Fruit fly (Drosophila melanogaster) whole organism, embryonic: ENCODE measurements around the gene CG18132.

Experiments used
- BEAF-32 ChIP-seq: fragments of 200-800 bp; sonication (Bioruptor generic); optimal IDR thresholded peaks from 3 replicates; lab custom pipeline; 2017; ENCODE audit warnings: missing biosample characterization, missing genetic modification characterization, mild to moderate bottlenecking, moderate library complexity, missing genetic modification reagents
- Bdp1 ChIP-seq: fragments of 200-800 bp; sonication (Bioruptor generic); optimal IDR thresholded peaks from 3 replicates; lab custom pipeline; 2016; ENCODE audit warnings: missing biosample characterization, missing genetic modification characterization
- Blimp-1 ChIP-seq: fragments of 200-800 bp; sonication (Bioruptor generic); optimal IDR thresholded peaks from 3 replicates; lab custom pipeline; 2018; ENCODE audit warnings: missing biosample characterization, missing genetic modification characterization, mild to moderate bottlenecking, moderate library complexity, missing genetic modification reagents
- CG10147 ChIP-seq: fragments of 200-800 bp; sonication (Bioruptor generic); optimal IDR thresholded peaks from 2 replicates; lab custom pipeline; 2019; ENCODE audit warnings: missing biosample characterization, mild to moderate bottlenecking, missing genetic modification characterization, moderate library complexity
- CG10321 ChIP-seq: fragments of 200-800 bp; sonication (Bioruptor generic); IDR thresholded peaks from 2 replicates; pipeline ENCODE4 v1.3.6; 2022; ENCODE audit warnings: missing biosample characterization, missing genetic modification characterization
- CG10979 ChIP-seq: fragments of 200-800 bp; sonication (Bioruptor generic); optimal IDR thresholded peaks from 2 replicates; lab custom pipeline; 2018; ENCODE audit warnings: missing biosample characterization, mild to moderate bottlenecking, missing genetic modification characterization, moderate library complexity
- CG14441 ChIP-seq: fragments of 200-800 bp; sonication (Bioruptor generic); IDR thresholded peaks from 2 replicates; pipeline ENCODE4 v1.3.6; 2022; ENCODE audit warnings: missing biosample characterization, missing genetic modification characterization
- CG14667 ChIP-seq: fragments of 200-800 bp; sonication (Bioruptor generic); IDR thresholded peaks from 2 replicates; pipeline ENCODE4 v1.3.6; 2022; ENCODE audit warnings: missing biosample characterization, missing genetic modification characterization
- CG1603 ChIP-seq: fragments of 200-800 bp; sonication (Bioruptor generic); optimal IDR thresholded peaks from 2 replicates; lab custom pipeline; 2019; ENCODE audit warnings: missing biosample characterization, mild to moderate bottlenecking, missing genetic modification characterization, moderate library complexity
- CG16813 ChIP-seq: fragments of 200-800 bp; sonication (Bioruptor generic); IDR thresholded peaks from 3 replicates; pipeline ENCODE4 v1.3.6; 2022; ENCODE audit warnings: missing biosample characterization, missing genetic modification characterization; ENCODE audit not compliant: partially characterized antibody
- CG17186 ChIP-seq: fragments of 200-800 bp; sonication (Bioruptor generic); optimal IDR thresholded peaks from 3 replicates; lab custom pipeline; 2017; ENCODE audit warnings: missing biosample characterization, missing genetic modification reagents, missing genetic modification characterization
- CG17359 ChIP-seq: fragments of 200-800 bp; sonication (Bioruptor generic); optimal IDR thresholded peaks from 3 replicates; lab custom pipeline; 2018; ENCODE audit warnings: missing biosample characterization, mild to moderate bottlenecking, missing genetic modification characterization, moderate library complexity
- CG2875 ChIP-seq: fragments of 200-800 bp; sonication (Bioruptor generic); optimal IDR thresholded peaks from 2 replicates; lab custom pipeline; 2017; ENCODE audit warnings: missing biosample characterization, mild to moderate bottlenecking, missing genetic modification characterization, missing genetic modification reagents
- CG33213 ChIP-seq: fragments of 200-800 bp; sonication (Bioruptor generic); optimal IDR thresholded peaks from 3 replicates; lab custom pipeline; 2016; ENCODE audit warnings: missing biosample characterization, missing genetic modification characterization
- CG4360 ChIP-seq: fragments of 200-800 bp; sonication (Bioruptor generic); IDR thresholded peaks from 2 replicates; pipeline ENCODE4 v1.3.6; 2022; ENCODE audit warnings: missing biosample characterization, missing genetic modification characterization
- CG6689 ChIP-seq: fragments of 200-800 bp; sonication (Bioruptor generic); IDR thresholded peaks from 2 replicates; pipeline ENCODE4 v1.3.6; 2022; ENCODE audit warnings: missing biosample characterization, missing genetic modification characterization
- CG9817 ChIP-seq: fragments of 200-800 bp; sonication (Bioruptor generic); optimal IDR thresholded peaks from 2 replicates; lab custom pipeline; 2018; ENCODE audit warnings: missing biosample characterization, mild to moderate bottlenecking, missing genetic modification characterization, moderate library complexity
- Dek ChIP-seq: fragments of 200-800 bp; sonication (Bioruptor generic); optimal IDR thresholded peaks from 3 replicates; lab custom pipeline; 2019; ENCODE audit warnings: missing biosample characterization, mild to moderate bottlenecking, missing genetic modification characterization, moderate library complexity
- Dfd ChIP-seq, 2 experiments: fragments of >200 bp; optimal IDR thresholded peaks; 2 replicates each; lab custom pipeline; 2017; ENCODE audit warnings: missing biosample characterization in 2 of 2, missing genetic modification characterization in 2 of 2
- Elba2 ChIP-seq: fragments of 200-800 bp; sonication (Bioruptor generic); optimal IDR thresholded peaks from 3 replicates; lab custom pipeline; 2016; ENCODE audit warnings: missing biosample characterization, missing genetic modification characterization
- Hr78 ChIP-seq, 2 experiments: fragments of 200-800 bp in 1 of 2; fragments of >200 bp in 1 of 2; sonication (Bioruptor generic) in 1 of 2; optimal IDR thresholded peaks; 2 replicates each; lab custom pipeline; 2017 to 2019; ENCODE audit warnings: missing biosample characterization in 2 of 2, missing genetic modification characterization in 2 of 2, mild to moderate bottlenecking in 1 of 2, moderate library complexity in 1 of 2
- Neu2 ChIP-seq: fragments of 200-800 bp; sonication (Bioruptor generic); optimal IDR thresholded peaks from 3 replicates; lab custom pipeline; 2016; ENCODE audit warnings: missing biosample characterization, missing genetic modification characterization, borderline replicate concordance
- Nf-YA ChIP-seq: fragments of 200-800 bp; sonication (Bioruptor generic); IDR thresholded peaks from 2 replicates; pipeline ENCODE4 v1.3.6; 2022; ENCODE audit warnings: missing biosample characterization, missing genetic modification characterization
- Trl ChIP-seq, 3 experiments: fragments of >200 bp in 2 of 3; fragments of 200-800 bp in 1 of 3; sonication (Bioruptor generic) in 1 of 3; optimal IDR thresholded peaks; 2 replicates in 1 of 3; 3 replicates in 2 of 3; lab custom pipeline; 2016 to 2017; ENCODE audit warnings: missing biosample characterization in 1 of 3, missing genetic modification characterization in 1 of 3
- Vsx1 ChIP-seq: fragments of 200-800 bp; sonication (Bioruptor generic); optimal IDR thresholded peaks from 2 replicates; lab custom pipeline; 2017; ENCODE audit warnings: missing biosample characterization, mild to moderate bottlenecking, missing genetic modification characterization, missing genetic modification reagents
- Xbp1 ChIP-seq: fragments of 200-800 bp; sonication (Bioruptor generic); optimal IDR thresholded peaks from 3 replicates; lab custom pipeline; 2016; ENCODE audit warnings: missing biosample characterization, mild to moderate bottlenecking, missing genetic modification characterization
- Xrp1 ChIP-seq: fragments of 200-800 bp; sonication (Bioruptor generic); IDR thresholded peaks from 2 replicates; pipeline ENCODE4 v1.3.6; 2022; ENCODE audit warnings: missing biosample characterization, missing genetic modification characterization
- az2 ChIP-seq: fragments of 200-800 bp; sonication (Bioruptor generic); optimal IDR thresholded peaks from 3 replicates; lab custom pipeline; 2016; ENCODE audit warnings: missing biosample characterization, missing genetic modification characterization
- ci ChIP-seq: fragments of 200-800 bp; sonication (Bioruptor generic); IDR thresholded peaks from 3 replicates; pipeline ENCODE4 v1.3.6; 2022; ENCODE audit warnings: missing biosample characterization, missing genetic modification characterization
- dysf ChIP-seq: fragments of 200-800 bp; sonication (Bioruptor generic); IDR thresholded peaks from 3 replicates; pipeline ENCODE4 v1.3.6; 2022; ENCODE audit warnings: missing biosample characterization, missing genetic modification characterization
- eve ChIP-seq, 2 experiments: fragments of >200 bp; optimal IDR thresholded peaks; 2 replicates each; lab custom pipeline; 2017; ENCODE audit warnings: missing biosample characterization in 2 of 2, missing genetic modification characterization in 2 of 2
- gem ChIP-seq: fragments of 200-800 bp; sonication (Bioruptor generic); optimal IDR thresholded peaks from 2 replicates; lab custom pipeline; 2019; ENCODE audit warnings: missing biosample characterization, mild to moderate bottlenecking, missing genetic modification characterization, moderate library complexity
- grn ChIP-seq: fragments of 200-800 bp; sonication (Bioruptor generic); optimal IDR thresholded peaks from 3 replicates; lab custom pipeline; 2017; ENCODE audit warnings: missing biosample characterization, missing genetic modification characterization
- klu ChIP-seq: fragments of 200-800 bp; sonication (Bioruptor generic); IDR thresholded peaks from 2 replicates; pipeline ENCODE4 v1.3.6; 2022; ENCODE audit warnings: missing biosample characterization, missing genetic modification characterization
- knrl ChIP-seq: fragments of 200-800 bp; sonication (Bioruptor generic); IDR thresholded peaks from 3 replicates; pipeline ENCODE4 v1.3.6; 2022; ENCODE audit warnings: missing biosample characterization, missing genetic modification characterization; ENCODE audit not compliant: partially characterized antibody
- lbe ChIP-seq: fragments of 200-800 bp; sonication (Bioruptor generic); optimal IDR thresholded peaks from 2 replicates; lab custom pipeline; 2016; ENCODE audit warnings: missing biosample characterization, mild to moderate bottlenecking, missing genetic modification characterization
- prd ChIP-seq, 3 experiments: fragments of >200 bp in 2 of 3; fragments of 200-800 bp in 1 of 3; sonication (Bioruptor generic) in 1 of 3; optimal IDR thresholded peaks in 2 of 3; IDR thresholded peaks in 1 of 3; 2 replicates in 2 of 3; 3 replicates in 1 of 3; pipeline versions ENCODE4 v1.3.6 to Lab custom; 2017 to 2022; ENCODE audit warnings: missing biosample characterization in 1 of 3, missing genetic modification characterization in 1 of 3
- rib ChIP-seq: fragments of 200-800 bp; sonication (Bioruptor generic); IDR thresholded peaks from 2 replicates; pipeline ENCODE4 v1.3.6; 2022; ENCODE audit warnings: missing biosample characterization, missing genetic modification characterization
- sens ChIP-seq: fragments of 200-800 bp; sonication (Bioruptor generic); peaks from one replicate; lab custom pipeline; 2016; ENCODE audit warnings: missing biosample characterization, missing genetic modification characterization
- sqz ChIP-seq: fragments of 200-800 bp; sonication (Bioruptor generic); optimal IDR thresholded peaks from 3 replicates; lab custom pipeline; 2018; ENCODE audit warnings: missing biosample characterization, mild to moderate bottlenecking, missing genetic modification characterization
- tna ChIP-seq: fragments of 200-800 bp; sonication (Bioruptor generic); IDR thresholded peaks from 2 replicates; pipeline ENCODE4 v1.3.6; 2022; ENCODE audit warnings: missing biosample characterization, missing genetic modification characterization; ENCODE audit not compliant: partially characterized antibody
- trem ChIP-seq: fragments of 200-800 bp; optimal IDR thresholded peaks from 3 replicates; lab custom pipeline; 2019; ENCODE audit warnings: missing biosample characterization, mild to moderate bottlenecking, missing genetic modification characterization, moderate library complexity
- vvl ChIP-seq: fragments of 200-800 bp; sonication (Bioruptor generic); IDR thresholded peaks from 2 replicates; pipeline ENCODE4 v1.3.6; 2022; ENCODE audit warnings: missing biosample characterization, missing genetic modification characterization
- wor ChIP-seq: fragments of 200-800 bp; sonication (Bioruptor generic); IDR thresholded peaks from 2 replicates; pipeline ENCODE4 v1.3.6; 2022; ENCODE audit warnings: missing biosample characterization, missing genetic modification characterization
- zen2 ChIP-seq: fragments of 200-800 bp; sonication (Bioruptor generic); IDR thresholded peaks from 3 replicates; pipeline ENCODE4 v1.3.6; 2022; ENCODE audit warnings: missing biosample characterization, missing genetic modification characterization; ENCODE audit not compliant: partially characterized antibody
- zfh1 ChIP-seq: fragments of 200-800 bp; sonication (Bioruptor generic); IDR thresholded peaks from 3 replicates; pipeline ENCODE4 v1.3.6; 2022; ENCODE audit warnings: missing biosample characterization, missing genetic modification characterization

Gene CG18132

dm6 chr2L:1517378-1517777, at the start of gene CG18132:
Gene CG18132 (minus strand): TSS chr2L:1517478.
- no peak for TF ChIP-seq knrl (GFP tag; lab: Robert Waterston, UW)
- TF ChIP-seq CG1603 (tag; lab: Kevin White, UChicago): no peak
- no peak for TF ChIP-seq CG17186 (GFP tag; lab: Kevin White, UChicago)
- no peak for TF ChIP-seq Bdp1 (GFP tag; lab: Kevin White, UChicago)
- TF ChIP-seq Elba2 (GFP tag; lab: Kevin White, UChicago): no peak

- peak; percentile 51 for TF ChIP-seq Blimp-1
- TF ChIP-seq sqz (GFP tag; lab: Kevin White, UChicago): peak; percentile 70
- TF ChIP-seq CG10979 (tag; lab: Kevin White, UChicago): peak; percentile 1
- TF ChIP-seq sens: peak; percentile 71
- no peak for TF ChIP-seq tna
- no peak for TF ChIP-seq zen2 (GFP tag; lab: Robert Waterston, UW)
- TF ChIP-seq zfh1 (GFP tag; lab: Robert Waterston, UW): 0 out of 3 replicates have a peak, but pooled peaks have one; percentile 13
- peak in 1 of 2 experiments; percentile 33 for TF ChIP-seq eve (GFP tag; optimal IDR thresholded peaks at IDR 0.05; lab: Kevin White, UChicago)
- no peak for TF ChIP-seq CG6689 (GFP tag; lab: Robert Waterston, UW)
- TF ChIP-seq vvl (GFP tag; lab: Robert Waterston, UW): peak; percentile 9; the same call in 1 of the 2 replicates
- peak; percentile 37 for TF ChIP-seq CG17359 (tag; lab: Kevin White, UChicago)
- TF ChIP-seq gem: peak; percentile 10
- TF ChIP-seq grn (GFP tag; lab: Kevin White, UChicago): peak; percentile 28
- TF ChIP-seq, all 482 proteins: peak for 10
Measured at dm6 chr2L:1559811-1560501, 42.7 kb upstream of the CG18132 start.

dm6 chr2L:1557927-1558326, 40.6 kb upstream of the CG18132 start:
- TF ChIP-seq Vsx1 (GFP tag; lab: Kevin White, UChicago) (no peak), CG14667 (no peak), Neu2 (GFP tag; lab: Kevin White, UChicago) (no peak), CG2875 (GFP tag; lab: Kevin White, UChicago) (no peak), CG9817 (tag; lab: Kevin White, UChicago) (no peak), Nf-YA (GFP tag; lab: Robert Waterston, UW) (no peak), rib (GFP tag; lab: Robert Waterston, UW) (no peak), CG16813 (GFP tag; lab: Robert Waterston, UW) (no peak), ci (GFP tag; lab: Robert Waterston, UW) (no peak), CG10147 (GFP tag; lab: Kevin White, UChicago) (no peak), CG33213 (GFP tag; lab: Kevin White, UChicago) (no peak), wor (no peak), Hr78 (GFP tag; optimal IDR thresholded peaks at IDR 0.05; lab: Kevin White, UChicago) (no peak), prd (optimal IDR thresholded peaks at IDR 0.05; lab: Kevin White, UChicago) (no peak), prd (GFP tag; IDR thresholded peaks at IDR 0.05; lab: Robert Waterston, UW) (peak; percentile 57; the same call in 2 of the 3 replicates), Dfd (GFP tag; optimal IDR thresholded peaks at IDR 0.05; lab: Kevin White, UChicago) (no peak), Xbp1 (peak; percentile 2), BEAF-32 (GFP tag; lab: Kevin White, UChicago) (no peak), dysf (GFP tag; lab: Robert Waterston, UW) (0 out of 3 replicates have a peak, but pooled peaks have one; percentile 6), Trl (optimal IDR thresholded peaks at IDR 0.05; lab: Kevin White, UChicago) (no peak), Trl (GFP tag; optimal IDR thresholded peaks at IDR 0.05; lab: Kevin White, UChicago) (no peak), az2 (no peak), Dek (tag; lab: Kevin White, UChicago) (no peak), trem (tag; lab: Kevin White, UChicago) (no peak), CG4360 (GFP tag; lab: Robert Waterston, UW) (no peak), CG10321 (GFP tag; lab: Robert Waterston, UW) (no peak), klu (GFP tag; lab: Robert Waterston, UW) (no peak), CG14441 (GFP tag; lab: Robert Waterston, UW) (peak; percentile 20; the same call in 1 of the 2 replicates), Xrp1 (GFP tag; lab: Robert Waterston, UW) (no peak), lbe (GFP tag; lab: Kevin White, UChicago) (no peak)
